Fruit fly (Drosophila melanogaster) whole organism, adult: ENCODE results near the gene AkhR.

ENCODE experiments used
- CG14711 ChIP-seq: fragments of 200-800 bp; sonication (Bioruptor generic); optimal IDR thresholded peaks from 2 replicates; lab custom pipeline; 2018; ENCODE audit warnings: missing biosample characterization, mild to moderate bottlenecking, missing genetic modification characterization, moderate library complexity
- Crg-1 ChIP-seq: fragments of 200-800 bp; sonication (Bioruptor generic); optimal IDR thresholded peaks from 2 replicates; lab custom pipeline; 2016; ENCODE audit warnings: missing biosample characterization, missing genetic modification characterization
- Hr96 ChIP-seq: fragments of 200-800 bp; sonication (Bioruptor generic); optimal IDR thresholded peaks from 2 replicates; lab custom pipeline; 2016; ENCODE audit warnings: missing biosample characterization, missing genetic modification characterization
- Mnt ChIP-seq: fragments of 200-800 bp; sonication (Bioruptor generic); optimal IDR thresholded peaks from 2 replicates; lab custom pipeline; 2016; ENCODE audit warnings: missing biosample characterization, mild to moderate bottlenecking, missing genetic modification characterization
- bab1 ChIP-seq: fragments of 200-800 bp; sonication (Bioruptor generic); optimal IDR thresholded peaks from 3 replicates; lab custom pipeline; 2019; ENCODE audit warnings: missing biosample characterization, mild to moderate bottlenecking, missing genetic modification characterization, moderate library complexity
- kay ChIP-seq: fragments of 200-800 bp; sonication (Bioruptor generic); peaks from one replicate; lab custom pipeline; 2016; ENCODE audit warnings: missing biosample characterization, missing genetic modification characterization, borderline replicate concordance
- pad ChIP-seq: fragments of 200-800 bp; sonication (Bioruptor generic); optimal IDR thresholded peaks from 3 replicates; lab custom pipeline; 2017; ENCODE audit warnings: missing biosample characterization, missing genetic modification characterization, mild to moderate bottlenecking, moderate library complexity, missing genetic modification reagents
- tj ChIP-seq: fragments of 200-800 bp; sonication (Bioruptor generic); optimal IDR thresholded peaks from 3 replicates; lab custom pipeline; 2017; ENCODE audit warnings: missing biosample characterization, mild to moderate bottlenecking, missing genetic modification characterization, moderate library complexity

- TF ChIP-seq bab1 (GFP tag; lab: Kevin White, UChicago) (no peak), CG14711 (tag; lab: Kevin White, UChicago) (no peak), kay (no peak), Mnt (no peak), Crg-1 (GFP tag; lab: Kevin White, UChicago) (no peak), tj (GFP tag; lab: Kevin White, UChicago) (no peak), pad (no peak), Hr96 (GFP tag; lab: Kevin White, UChicago) (no peak)
Measured at dm6 chr2L:6745522-6745921, 29.5 kb upstream of the AkhR start, which contains the start of gene CG31910.
